ENCODE assay signal across 1 worm cellular context in genomic region chrIV:2990519-2990918, ce11.
TF ChIP-seq lines count a peak whose summit lies in the region.

No protein-coding gene starts in this region.

TF ChIP-seq in whole organism, L1 larva, 84 proteins besides CTCF, POLR2A, EP300 and RAD21 (continued from another document):
- TF ChIP-seq sox-4 (tag; optimal IDR thresholded peaks at IDR 0.05; lab: Kevin White, UChicago) (no peak), egl-13 (tag; optimal IDR thresholded peaks at IDR 0.05; lab: Kevin White, UChicago) (peak; percentile 42), nhr-85 (tag; lab: Kevin White, UChicago) (peak; percentile 67), nhr-28 (tag; optimal IDR thresholded peaks at IDR 0.05; lab: Kevin White, UChicago) (no peak), nhr-84 (tag; optimal IDR thresholded peaks at IDR 0.05; lab: Kevin White, UChicago) (no peak), snpc-4 (tag; optimal IDR thresholded peaks at IDR 0.05; lab: Kevin White, UChicago) (no peak), ztf-11 (tag; optimal IDR thresholded peaks at IDR 0.05; lab: Kevin White, UChicago) (peak in 1 of 2 experiments; percentile 32), egl-27 (tag; optimal IDR thresholded peaks at IDR 0.05; lab: Kevin White, UChicago) (no peak), sup-37 (GFP tag; optimal IDR thresholded peaks at IDR 0.05; lab: Kevin White, UChicago) (no peak), nhr-77 (tag; optimal IDR thresholded peaks at IDR 0.05; lab: Kevin White, UChicago) (no peak), dsc-1 (tag; optimal IDR thresholded peaks at IDR 0.05; lab: Kevin White, UChicago) (no peak), xbp-1 (tag; optimal IDR thresholded peaks at IDR 0.05; lab: Kevin White, UChicago) (peak; percentile 19), F16B12.6 (tag; optimal IDR thresholded peaks at IDR 0.05; lab: Kevin White, UChicago) (no peak), mep-1 (tag; optimal IDR thresholded peaks at IDR 0.05; lab: Kevin White, UChicago) (peak; percentile 20), lin-15B (tag; optimal IDR thresholded peaks at IDR 0.05; lab: Kevin White, UChicago) (no peak), ztf-4 (tag; optimal IDR thresholded peaks at IDR 0.05; lab: Kevin White, UChicago) (no peak), C16A3.4 (tag; optimal IDR thresholded peaks at IDR 0.05; lab: Kevin White, UChicago) (no peak), ets-5 (GFP tag; IDR thresholded peaks at IDR 0.05; lab: Robert Waterston, UW) (no peak), elt-3 (tag; optimal IDR thresholded peaks at IDR 0.05; lab: Kevin White, UChicago) (no peak), ama-1 (optimal IDR thresholded peaks at IDR 0.05; lab: Kevin White, UChicago) (no peak), aly-2 (tag; optimal IDR thresholded peaks at IDR 0.05; lab: Kevin White, UChicago) (no peak), grh-1 (GFP tag; IDR thresholded peaks at IDR 0.05; lab: Robert Waterston, UW) (no peak), dpl-1 (GFP tag; optimal IDR thresholded peaks at IDR 0.05; lab: Kevin White, UChicago) (no peak), nhr-47 (tag; optimal IDR thresholded peaks at IDR 0.05; lab: Kevin White, UChicago) (peak; percentile 65), tlp-1 (tag; optimal IDR thresholded peaks at IDR 0.05; lab: Kevin White, UChicago) (no peak), mab-9 (GFP tag; IDR thresholded peaks at IDR 0.05; lab: Robert Waterston, UW) (0 out of 2 replicates have a peak, but pooled peaks have one; percentile 32), nhr-12 (tag; optimal IDR thresholded peaks at IDR 0.05; lab: Kevin White, UChicago) (no peak), hlh-17 (GFP tag; optimal IDR thresholded peaks at IDR 0.05; lab: Kevin White, UChicago; ENCODE audit: borderline replicate concordance) (no peak), C04F5.9 (tag; optimal IDR thresholded peaks at IDR 0.05; lab: Kevin White, UChicago) (no peak), blmp-1 (tag; optimal IDR thresholded peaks at IDR 0.05; lab: Kevin White, UChicago) (no peak), tbx-2 (tag; optimal IDR thresholded peaks at IDR 0.05; lab: Kevin White, UChicago) (peak; percentile 41), pqm-1 (tag; optimal IDR thresholded peaks at IDR 0.05; lab: Kevin White, UChicago) (no peak), zip-4 (GFP tag; optimal IDR thresholded peaks at IDR 0.05; lab: Kevin White, UChicago) (no peak), irx-1 (tag; optimal IDR thresholded peaks at IDR 0.05; lab: Kevin White, UChicago) (no peak), unc-98 (GFP tag; IDR thresholded peaks at IDR 0.05; lab: Robert Waterston, UW) (no peak), mdl-1 (tag; optimal IDR thresholded peaks at IDR 0.05; lab: Kevin White, UChicago) (peak in 1 of 2 experiments; percentile 20), alr-1 (tag; optimal IDR thresholded peaks at IDR 0.05; lab: Kevin White, UChicago; ENCODE audit: borderline replicate concordance) (no peak), unc-30 (tag; optimal IDR thresholded peaks at IDR 0.05; lab: Kevin White, UChicago) (no peak), fkh-4 (tag; optimal IDR thresholded peaks at IDR 0.05; lab: Kevin White, UChicago; ENCODE audit: borderline replicate concordance) (no peak), nhr-20 (tag; optimal IDR thresholded peaks at IDR 0.05; lab: Kevin White, UChicago) (peak; percentile 8), fkh-10 (GFP tag; optimal IDR thresholded peaks at IDR 0.05; lab: Kevin White, UChicago) (no peak), fkh-8 (tag; optimal IDR thresholded peaks at IDR 0.05; lab: Kevin White, UChicago) (peak; percentile 82), hlh-4 (tag; optimal IDR thresholded peaks at IDR 0.05; lab: Kevin White, UChicago) (no peak), zag-1 (tag; optimal IDR thresholded peaks at IDR 0.05; lab: Kevin White, UChicago) (no peak), lsy-2 (tag; optimal IDR thresholded peaks at IDR 0.05; lab: Kevin White, UChicago) (peak in 1 of 2 experiments; percentile 28), efl-3 (GFP tag; optimal IDR thresholded peaks at IDR 0.05; lab: Kevin White, UChicago) (no peak), mef-2 (tag; optimal IDR thresholded peaks at IDR 0.05; lab: Kevin White, UChicago) (no peak), ceh-82 (tag; optimal IDR thresholded peaks at IDR 0.05; lab: Kevin White, UChicago) (peak in 2 of 3 experiments; percentile 32 to 37), ceh-88 (GFP tag; IDR thresholded peaks at IDR 0.05; lab: Robert Waterston, UW) (no peak), skn-1 (tag; optimal IDR thresholded peaks at IDR 0.05; lab: Kevin White, UChicago) (peak; percentile 39), ceh-90 (tag; optimal IDR thresholded peaks at IDR 0.05; lab: Kevin White, UChicago) (no peak), nhr-71 (tag; optimal IDR thresholded peaks at IDR 0.05; lab: Kevin White, UChicago) (peak; percentile 55), pax-3 (tag; optimal IDR thresholded peaks at IDR 0.05; lab: Kevin White, UChicago) (peak; percentile 49), nhr-237 (tag; optimal IDR thresholded peaks at IDR 0.05; lab: Kevin White, UChicago) (no peak), nhr-90 (tag; optimal IDR thresholded peaks at IDR 0.05; lab: Kevin White, UChicago; ENCODE audit: poor library complexity) (no peak), elt-2 (tag; optimal IDR thresholded peaks at IDR 0.05; lab: Kevin White, UChicago) (no peak), lin-14 (GFP tag; optimal IDR thresholded peaks at IDR 0.05; lab: Kevin White, UChicago) (peak; percentile 72), efl-1 (optimal IDR thresholded peaks at IDR 0.05; lab: Kevin White, UChicago) (no peak), efl-1 (GFP tag; optimal IDR thresholded peaks at IDR 0.05 in 1 of 2; lab: Kevin White, UChicago) (peak in 1 of 2 experiments; percentile 88), hpl-2 (GFP tag; optimal IDR thresholded peaks at IDR 0.05; lab: Kevin White, UChicago) (no peak), unc-130 (tag; optimal IDR thresholded peaks at IDR 0.05; lab: Kevin White, UChicago) (no peak), aha-1 (tag; optimal IDR thresholded peaks at IDR 0.05; lab: Kevin White, UChicago) (no peak), ces-1 (GFP tag; optimal IDR thresholded peaks at IDR 0.05; lab: Kevin White, UChicago) (no peak), rnt-1 (tag; optimal IDR thresholded peaks at IDR 0.05; lab: Kevin White, UChicago) (peak; percentile 18), jun-1 (tag; optimal IDR thresholded peaks at IDR 0.05; lab: Kevin White, UChicago) (no peak), unc-62 (GFP tag; optimal IDR thresholded peaks at IDR 0.05; lab: Kevin White, UChicago) (no peak), nhr-19 (GFP tag; conservative IDR thresholded peaks at IDR 0.05; lab: Robert Waterston, UW) (peak; percentile 28; the same call in 1 of the 2 replicates)
